Worm (Caenorhabditis elegans): ENCODE measurements around the gene col-78.

The col-78 gene

ce11 chrII:9126965-9127364 lies 25.4 kb upstream of the col-78 start:
- peak; percentile 32 for TF ChIP-seq nhr-23 (tag; optimal IDR thresholded peaks at IDR 0.05)
- TF ChIP-seq egl-27 (tag; optimal IDR thresholded peaks at IDR 0.05): no peak
- no peak for TF ChIP-seq elt-1 (tag; optimal IDR thresholded peaks at IDR 0.05)
- TF ChIP-seq egl-5 (tag; optimal IDR thresholded peaks at IDR 0.05): no peak
- peak; percentile 6 for TF ChIP-seq nhr-25 (tag; optimal IDR thresholded peaks at IDR 0.05)
- no peak for TF ChIP-seq lin-15B (tag; optimal IDR thresholded peaks at IDR 0.05)
- no peak for TF ChIP-seq skn-1 (tag; optimal IDR thresholded peaks at IDR 0.05)
- TF ChIP-seq hmg-11 (tag; optimal IDR thresholded peaks at IDR 0.05): peak; percentile 36
- TF ChIP-seq ceh-28 (tag; optimal IDR thresholded peaks at IDR 0.05): no peak
- TF ChIP-seq pha-4 (tag; optimal IDR thresholded peaks at IDR 0.05): peak; percentile 78
- TF ChIP-seq fos-1 (tag; optimal IDR thresholded peaks at IDR 0.05): peak; percentile 98
- peak; percentile 1 for TF ChIP-seq elt-2 (tag; optimal IDR thresholded peaks at IDR 0.05)
- TF ChIP-seq nhr-43 (tag; optimal IDR thresholded peaks at IDR 0.05; ENCODE audit: poor library complexity, severe bottlenecking): no peak
- no peak for TF ChIP-seq aly-2 (tag; optimal IDR thresholded peaks at IDR 0.05)
- no peak for TF ChIP-seq ZK546.5 (tag; optimal IDR thresholded peaks at IDR 0.05)
- peak in 1 of 3 experiments; percentile 3 for TF ChIP-seq elt-3 (tag; optimal IDR thresholded peaks at IDR 0.05)

ce11 chrII:9127379-9127778 lies 25.0 kb upstream of the col-78 start:
- TF ChIP-seq ama-1 (optimal IDR thresholded peaks at IDR 0.05) (peak; percentile 44), ceh-9 (tag; optimal IDR thresholded peaks at IDR 0.05) (no peak)

ce11 chrII:9128132-9128531 lies 24.2 kb upstream of the col-78 start:
- TF ChIP-seq elt-2 (tag; optimal IDR thresholded peaks at IDR 0.05) (peak; percentile 93), sea-2 (GFP tag; optimal IDR thresholded peaks at IDR 0.05) (no peak), skn-1 (tag; optimal IDR thresholded peaks at IDR 0.05) (no peak), nhr-28 (tag; optimal IDR thresholded peaks at IDR 0.05) (no peak), ceh-16 (tag; optimal IDR thresholded peaks at IDR 0.05) (no peak), mdl-1 (tag; optimal IDR thresholded peaks at IDR 0.05) (no peak), nhr-76 (tag; optimal IDR thresholded peaks at IDR 0.05) (no peak), snpc-4 (tag; optimal IDR thresholded peaks at IDR 0.05) (no peak), elt-1 (tag; optimal IDR thresholded peaks at IDR 0.05) (no peak), ZK546.5 (tag; optimal IDR thresholded peaks at IDR 0.05) (no peak), ceh-9 (tag; optimal IDR thresholded peaks at IDR 0.05) (no peak), eor-1 (tag; optimal IDR thresholded peaks at IDR 0.05) (no peak), fkh-2 (tag; optimal IDR thresholded peaks at IDR 0.05) (no peak), fos-1 (tag; optimal IDR thresholded peaks at IDR 0.05) (peak; percentile 47), nfya-1 (tag; optimal IDR thresholded peaks at IDR 0.05; ENCODE audit: insufficient read depth) (peak; percentile 46), lin-15B (tag; optimal IDR thresholded peaks at IDR 0.05) (no peak), nhr-67 (tag; optimal IDR thresholded peaks at IDR 0.05) (no peak), ceh-28 (tag; optimal IDR thresholded peaks at IDR 0.05) (peak; percentile 76), ztf-4 (tag; optimal IDR thresholded peaks at IDR 0.05) (no peak), lsy-12 (tag; optimal IDR thresholded peaks at IDR 0.05) (peak; percentile 65), nhr-25 (tag; optimal IDR thresholded peaks at IDR 0.05) (peak; percentile 82), zag-1 (tag; optimal IDR thresholded peaks at IDR 0.05) (no peak), nhr-43 (tag; optimal IDR thresholded peaks at IDR 0.05; ENCODE audit: poor library complexity, severe bottlenecking) (peak; percentile 50), mml-1 (tag; optimal IDR thresholded peaks at IDR 0.05) (no peak), nhr-77 (tag; optimal IDR thresholded peaks at IDR 0.05) (no peak), pqm-1 (tag; optimal IDR thresholded peaks at IDR 0.05) (peak; percentile 69), egl-5 (tag; optimal IDR thresholded peaks at IDR 0.05) (no peak), aly-2 (tag; optimal IDR thresholded peaks at IDR 0.05) (no peak), nhr-237 (tag; optimal IDR thresholded peaks at IDR 0.05) (no peak), pha-4 (tag; optimal IDR thresholded peaks at IDR 0.05) (peak; percentile 29), nhr-12 (tag; optimal IDR thresholded peaks at IDR 0.05) (no peak), egl-27 (tag; optimal IDR thresholded peaks at IDR 0.05) (no peak), ceh-82 (tag; optimal IDR thresholded peaks at IDR 0.05) (no peak), ztf-11 (tag; optimal IDR thresholded peaks at IDR 0.05) (no peak), nhr-23 (tag; optimal IDR thresholded peaks at IDR 0.05) (peak; percentile 97), fkh-10 (GFP tag; optimal IDR thresholded peaks at IDR 0.05) (no peak), unc-39 (tag; optimal IDR thresholded peaks at IDR 0.05) (no peak), unc-62 (GFP tag; optimal IDR thresholded peaks at IDR 0.05) (no peak), daf-12 (tag; optimal IDR thresholded peaks at IDR 0.05) (no peak), R02D3.7 (tag; optimal IDR thresholded peaks at IDR 0.05) (peak; percentile 43), ama-1 (optimal IDR thresholded peaks at IDR 0.05) (peak; percentile 16), elt-3 (tag; optimal IDR thresholded peaks at IDR 0.05) (peak in 1 of 3 experiments; percentile 89), nhr-11 (tag; optimal IDR thresholded peaks at IDR 0.05) (no peak), jun-1 (tag; optimal IDR thresholded peaks at IDR 0.05) (no peak)
